Fruit fly (Drosophila melanogaster) whole organism, embryonic: ENCODE data around the gene tok.

ENCODE experiments used
- Ada2b ChIP-seq: fragments of 200-800 bp; sonication (Bioruptor generic); IDR thresholded peaks from 2 replicates; pipeline ENCODE4 v1.3.6; 2022; ENCODE audit warnings: missing biosample characterization, missing genetic modification characterization
- C15 ChIP-seq: fragments of 200-800 bp; sonication (Bioruptor generic); IDR thresholded peaks from 3 replicates; pipeline ENCODE4 v1.3.6; 2022; ENCODE audit warnings: missing biosample characterization, missing genetic modification characterization
- CG10274 ChIP-seq: fragments of 200-800 bp; sonication (Bioruptor generic); optimal IDR thresholded peaks from 3 replicates; lab custom pipeline; 2017; ENCODE audit warnings: missing biosample characterization, mild to moderate bottlenecking, missing genetic modification characterization
- CG10543 ChIP-seq: fragments of 200-800 bp; sonication (Bioruptor generic); optimal IDR thresholded peaks from 3 replicates; lab custom pipeline; 2017; ENCODE audit warnings: missing biosample characterization, mild to moderate bottlenecking, missing genetic modification characterization, moderate library complexity
- CG10959 ChIP-seq: fragments of 200-800 bp; sonication (Bioruptor generic); IDR thresholded peaks from 2 replicates; pipeline ENCODE4 v1.3.6; 2022; ENCODE audit warnings: missing biosample characterization, missing genetic modification characterization
- CG11456 ChIP-seq: fragments of 200-800 bp; sonication (Bioruptor generic); IDR thresholded peaks from 3 replicates; pipeline ENCODE4 v1.3.6; 2022; ENCODE audit warnings: missing biosample characterization, missing genetic modification characterization
- CG12299 ChIP-seq: fragments of 200-800 bp; sonication (Bioruptor generic); optimal IDR thresholded peaks from 2 replicates; lab custom pipeline; 2018; ENCODE audit warnings: missing biosample characterization, mild to moderate bottlenecking, missing genetic modification characterization
- CG14710 ChIP-seq: fragments of 200-800 bp; sonication (Bioruptor generic); optimal IDR thresholded peaks from 3 replicates; lab custom pipeline; 2019; ENCODE audit warnings: missing biosample characterization, mild to moderate bottlenecking, missing genetic modification characterization, moderate library complexity
- CG15514 ChIP-seq: fragments of 200-800 bp; sonication (Bioruptor generic); optimal IDR thresholded peaks from 3 replicates; lab custom pipeline; 2017; ENCODE audit warnings: missing biosample characterization, missing genetic modification characterization, mild to moderate bottlenecking, moderate library complexity, missing genetic modification reagents
- CG17186 ChIP-seq: fragments of 200-800 bp; sonication (Bioruptor generic); optimal IDR thresholded peaks from 3 replicates; lab custom pipeline; 2017; ENCODE audit warnings: missing biosample characterization, missing genetic modification reagents, missing genetic modification characterization
- CG2678 ChIP-seq: fragments of 200-800 bp; sonication (Bioruptor generic); optimal IDR thresholded peaks from 3 replicates; lab custom pipeline; 2019; ENCODE audit warnings: missing biosample characterization, mild to moderate bottlenecking, missing genetic modification characterization, moderate library complexity
- CG2712 ChIP-seq: fragments of 200-800 bp; optimal IDR thresholded peaks from 3 replicates; lab custom pipeline; 2019; ENCODE audit warnings: missing biosample characterization, mild to moderate bottlenecking, missing genetic modification characterization, moderate library complexity
- CG31224 ChIP-seq: fragments of 200-800 bp; sonication (Bioruptor generic); IDR thresholded peaks from 2 replicates; pipeline ENCODE4 v1.3.6; 2022; ENCODE audit warnings: missing biosample characterization, missing genetic modification characterization
- CG3163 ChIP-seq: fragments of 200-800 bp; sonication (Bioruptor generic); optimal IDR thresholded peaks from 3 replicates; lab custom pipeline; 2016; ENCODE audit warnings: missing biosample characterization, missing genetic modification characterization
- CG34422 ChIP-seq: fragments of 200-800 bp; sonication (Bioruptor generic); IDR thresholded peaks from 3 replicates; pipeline ENCODE4 v1.3.6; 2022; ENCODE audit warnings: missing biosample characterization, missing genetic modification characterization
- CG3847 ChIP-seq: fragments of 200-800 bp; sonication (Bioruptor generic); IDR thresholded peaks from 2 replicates; pipeline ENCODE4 v1.3.6; 2022; ENCODE audit warnings: missing biosample characterization, missing genetic modification characterization
- CG4404 ChIP-seq: fragments of 200-800 bp; sonication (Bioruptor generic); IDR thresholded peaks from 2 replicates; pipeline ENCODE4 v1.3.6; 2022; ENCODE audit warnings: missing biosample characterization, missing genetic modification characterization
- CG8924 ChIP-seq: fragments of 200-800 bp; optimal IDR thresholded peaks from 3 replicates; lab custom pipeline; 2019; ENCODE audit warnings: missing biosample characterization, mild to moderate bottlenecking, missing genetic modification characterization, moderate library complexity
- Dref ChIP-seq: fragments of 200-800 bp; sonication (Bioruptor generic); IDR thresholded peaks from 2 replicates; pipeline ENCODE4 v1.3.6; 2022; ENCODE audit warnings: missing biosample characterization, missing genetic modification characterization
- Gsc ChIP-seq: fragments of 200-800 bp; sonication (Bioruptor generic); IDR thresholded peaks from 2 replicates; pipeline ENCODE4 v1.3.6; 2022; ENCODE audit warnings: missing biosample characterization, missing genetic modification characterization
- HLH54F ChIP-seq: fragments of 200-800 bp; sonication (Bioruptor generic); optimal IDR thresholded peaks from 3 replicates; lab custom pipeline; 2016; ENCODE audit warnings: missing biosample characterization, missing genetic modification characterization
- Hmr ChIP-seq: fragments of 200-800 bp; sonication (Bioruptor generic); optimal IDR thresholded peaks from 3 replicates; lab custom pipeline; 2017; ENCODE audit warnings: mild to moderate bottlenecking, missing biosample characterization, missing genetic modification reagents, missing genetic modification characterization
- Hr39 ChIP-seq: fragments of >200 bp; optimal IDR thresholded peaks from 2 replicates; lab custom pipeline; 2017
- Jarid2 ChIP-seq: fragments of 200-800 bp; sonication (Bioruptor generic); optimal IDR thresholded peaks from 3 replicates; lab custom pipeline; 2017; ENCODE audit warnings: mild to moderate bottlenecking, missing biosample characterization, missing genetic modification reagents, missing genetic modification characterization
- Lpt ChIP-seq: fragments of >200 bp; optimal IDR thresholded peaks from 2 replicates; lab custom pipeline; 2018; ENCODE audit warnings: missing biosample characterization, missing genetic modification characterization
- Ssrp ChIP-seq: fragments of 200-800 bp; sonication (Bioruptor generic); optimal IDR thresholded peaks from 2 replicates; lab custom pipeline; 2018; ENCODE audit warnings: missing biosample characterization, mild to moderate bottlenecking, missing genetic modification characterization, moderate library complexity
- Usf ChIP-seq: fragments of 200-800 bp; sonication (Bioruptor generic); optimal IDR thresholded peaks from 2 replicates; lab custom pipeline; 2017; ENCODE audit warnings: missing genotype, missing biosample characterization, missing genetic modification characterization
- bbx ChIP-seq: fragments of 200-800 bp; sonication (Bioruptor generic); IDR thresholded peaks from 2 replicates; pipeline ENCODE4 v1.3.6; 2022; ENCODE audit warnings: missing biosample characterization, missing genetic modification characterization; ENCODE audit not compliant: partially characterized antibody
- caup ChIP-seq: fragments of 200-800 bp; sonication (Bioruptor generic); optimal IDR thresholded peaks from 3 replicates; lab custom pipeline; 2017; ENCODE audit warnings: missing biosample characterization, mild to moderate bottlenecking, missing genetic modification characterization, moderate library complexity; ENCODE audit not compliant: severe bottlenecking
- chinmo ChIP-seq: fragments of 200-800 bp; sonication (Bioruptor generic); IDR thresholded peaks from 4 replicates; pipeline ENCODE4 v1.3.6; 2022; ENCODE audit warnings: missing biosample characterization, missing genetic modification characterization; ENCODE audit not compliant: partially characterized antibody
- chn ChIP-seq: fragments of 200-800 bp; sonication (Bioruptor generic); optimal IDR thresholded peaks from 2 replicates; lab custom pipeline; 2016; ENCODE audit warnings: missing biosample characterization, missing genetic modification characterization
- crol ChIP-seq: fragments of 200-800 bp; sonication (Bioruptor generic); IDR thresholded peaks from 2 replicates; pipeline ENCODE4 v1.3.6; 2022; ENCODE audit warnings: missing biosample characterization, missing genetic modification characterization
- gce ChIP-seq: fragments of 200-800 bp; sonication (Bioruptor generic); IDR thresholded peaks from 3 replicates; pipeline ENCODE4 v1.3.6; 2022; ENCODE audit warnings: missing biosample characterization, missing genetic modification characterization
- grn ChIP-seq: fragments of 200-800 bp; sonication (Bioruptor generic); optimal IDR thresholded peaks from 3 replicates; lab custom pipeline; 2017; ENCODE audit warnings: missing biosample characterization, missing genetic modification characterization
- klu ChIP-seq: fragments of 200-800 bp; sonication (Bioruptor generic); IDR thresholded peaks from 2 replicates; pipeline ENCODE4 v1.3.6; 2022; ENCODE audit warnings: missing biosample characterization, missing genetic modification characterization
- otp ChIP-seq: fragments of 200-800 bp; sonication (Bioruptor generic); IDR thresholded peaks from 3 replicates; pipeline ENCODE4, ENCODE4 v1.3.6; 2022; ENCODE audit warnings: missing biosample characterization, missing genetic modification characterization
- pan ChIP-seq, 4 experiments: fragments of >200 bp in 3 of 4; fragments of 200-800 bp in 1 of 4; sonication (Bioruptor generic) in 1 of 4; optimal IDR thresholded peaks in 3 of 4; IDR thresholded peaks in 1 of 4; 2 replicates each; pipeline versions ENCODE4 v1.3.6 to Lab custom; 2017 to 2022; ENCODE audit warnings: missing biosample characterization in 2 of 4, missing genetic modification characterization in 2 of 4, mixed read lengths in 1 of 4
- pita ChIP-seq: fragments of 200-800 bp; sonication (Bioruptor generic); optimal IDR thresholded peaks from 2 replicates; lab custom pipeline; 2017; ENCODE audit warnings: missing biosample characterization, mild to moderate bottlenecking, missing genetic modification characterization
- pum ChIP-seq: fragments of 200-800 bp; sonication (Bioruptor generic); optimal IDR thresholded peaks from 2 replicates; lab custom pipeline; 2016; ENCODE audit warnings: missing biosample characterization, missing genetic modification characterization
- schlank ChIP-seq: fragments of 200-800 bp; sonication (Bioruptor generic); optimal IDR thresholded peaks from 2 replicates; lab custom pipeline; 2018; ENCODE audit warnings: missing biosample characterization, mild to moderate bottlenecking, missing genetic modification characterization
- sima ChIP-seq: fragments of 200-800 bp; sonication (Bioruptor generic); optimal IDR thresholded peaks from 2 replicates; lab custom pipeline; 2016; ENCODE audit warnings: missing biosample characterization, missing genetic modification characterization
- slou ChIP-seq: fragments of 200-800 bp; sonication (Bioruptor generic); optimal IDR thresholded peaks from 3 replicates; lab custom pipeline; 2016; ENCODE audit warnings: missing biosample characterization, missing genetic modification characterization
- sna ChIP-seq: fragments of 200-800 bp; sonication (Bioruptor generic); IDR thresholded peaks from 2 replicates; pipeline ENCODE4 v1.3.6; 2022; ENCODE audit warnings: missing biosample characterization, missing genetic modification characterization; ENCODE audit not compliant: partially characterized antibody
- sr ChIP-seq: fragments of 200-800 bp; sonication (Bioruptor generic); IDR thresholded peaks from 3 replicates; pipeline ENCODE4 v1.3.6; 2022; ENCODE audit warnings: missing biosample characterization, missing genetic modification characterization
- unc-4 ChIP-seq: fragments of 200-800 bp; sonication (Bioruptor generic); IDR thresholded peaks from 2 replicates; pipeline ENCODE4 v1.3.6; 2022; ENCODE audit warnings: missing biosample characterization, missing genetic modification characterization; ENCODE audit not compliant: partially characterized antibody
- zen2 ChIP-seq: fragments of 200-800 bp; sonication (Bioruptor generic); IDR thresholded peaks from 3 replicates; pipeline ENCODE4 v1.3.6; 2022; ENCODE audit warnings: missing biosample characterization, missing genetic modification characterization; ENCODE audit not compliant: partially characterized antibody
- zfh2 ChIP-seq: fragments of 200-800 bp; sonication (Bioruptor generic); optimal IDR thresholded peaks from 2 replicates; lab custom pipeline; 2016; ENCODE audit warnings: missing biosample characterization, missing genetic modification characterization

tok gene

DNA sequence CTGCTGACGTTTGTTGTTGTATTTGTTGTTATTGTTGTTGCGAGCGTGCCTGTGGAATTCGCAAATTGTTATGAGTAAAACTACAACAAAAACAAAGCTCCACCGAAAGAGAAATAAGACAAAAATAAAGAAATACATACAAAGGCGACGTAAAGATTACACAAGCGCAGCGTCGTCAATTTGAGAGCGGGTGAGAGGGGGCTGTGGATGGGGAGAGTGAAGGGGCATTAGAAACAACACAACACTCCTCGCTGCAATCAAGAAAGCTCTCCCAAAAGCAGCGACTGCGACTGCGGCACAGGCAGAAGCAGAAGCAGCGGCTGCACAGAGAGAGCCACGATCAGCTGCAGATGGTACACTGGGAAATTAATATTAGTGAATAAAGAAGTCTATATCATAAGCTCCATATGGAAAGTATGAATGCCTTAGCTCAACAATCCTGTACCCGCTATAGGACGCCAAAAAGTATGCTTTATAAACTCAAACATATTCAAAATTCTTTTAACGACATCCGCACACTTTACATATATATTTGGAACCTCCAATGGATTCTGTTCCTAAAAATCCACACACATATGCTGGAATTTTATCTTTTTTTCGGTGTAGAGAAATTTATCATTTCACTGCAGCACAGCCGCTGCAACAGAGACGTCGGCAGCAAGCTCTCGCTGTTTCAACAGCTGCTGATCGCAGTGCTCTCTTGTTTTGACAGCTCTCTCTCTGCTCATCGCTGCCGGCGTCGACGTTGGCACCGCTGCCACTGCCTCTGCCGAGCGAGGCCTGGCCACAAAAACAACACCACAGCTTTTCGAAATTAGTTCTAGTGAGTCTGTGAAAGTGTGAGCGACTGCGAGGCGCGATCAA is 49.3 kb downstream of the tok start, which contains the start of gene CG13631 (continued):
- TF ChIP-seq pan (optimal IDR thresholded peaks at IDR 0.05; lab: Kevin White, UChicago) (no peak), pan (GFP tag; optimal IDR thresholded peaks at IDR 0.05 in 1 of 2, IDR thresholded peaks at IDR 0.05 in 1 of 2) (peak in 1 of 2 experiments; percentile 89), slou (GFP tag; lab: Kevin White, UChicago) (peak; percentile 74), sima (GFP tag; lab: Kevin White, UChicago) (peak; percentile 76), CG3163 (GFP tag; lab: Kevin White, UChicago) (peak; percentile 52), caup (GFP tag; lab: Kevin White, UChicago) (peak; percentile 69), unc-4 (GFP tag; lab: Robert Waterston, UW) (no peak), otp (peak; percentile 83), gce (GFP tag; lab: Robert Waterston, UW) (peak; percentile 84), CG8924 (tag; lab: Kevin White, UChicago) (peak; percentile 95), CG34422 (GFP tag; lab: Robert Waterston, UW) (peak; percentile 88; the same call in 2 of the 3 replicates), CG31224 (GFP tag; lab: Robert Waterston, UW) (no peak; the same call in 1 of the 2 replicates), Dref (no peak), CG2678 (peak; percentile 96)
- TF ChIP-seq, all 482 proteins: peak for 396

DNA sequence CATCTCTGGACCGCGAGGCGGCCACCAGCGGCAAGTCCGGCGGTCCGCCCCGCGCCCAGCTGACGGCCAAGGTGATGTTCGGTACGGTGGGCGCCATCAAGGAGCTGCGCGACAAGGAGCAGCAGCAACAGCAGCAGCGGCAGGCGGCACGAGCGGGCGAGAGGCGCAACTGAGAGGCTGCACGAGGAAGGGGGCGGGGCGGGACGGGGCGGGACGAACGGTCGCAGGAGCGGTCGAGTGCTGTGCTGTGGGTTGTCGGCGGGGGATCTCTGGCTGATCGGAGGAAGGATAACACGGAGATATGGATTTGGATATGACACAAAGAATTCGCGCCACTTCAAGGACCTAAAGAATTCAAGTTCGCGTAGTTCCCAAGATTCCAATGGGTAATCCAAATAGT is 50.1 kb downstream of the tok start:
- TF ChIP-seq gce (GFP tag; lab: Robert Waterston, UW) (no peak), Hmr (no peak), HLH54F (GFP tag; lab: Kevin White, UChicago) (no peak), pita (no peak), Usf (GFP tag; lab: Kevin White, UChicago) (no peak), Gsc (no peak), schlank (tag; lab: Kevin White, UChicago) (no peak), sr (GFP tag; lab: Robert Waterston, UW) (0 out of 3 replicates have a peak, but pooled peaks have one; percentile 33), chinmo (GFP tag; lab: Robert Waterston, UW) (no peak), klu (no peak), CG2712 (tag; lab: Kevin White, UChicago) (no peak), CG14710 (tag; lab: Kevin White, UChicago) (no peak), Lpt (GFP tag; lab: Kevin White, UChicago) (no peak), CG12299 (tag; lab: Kevin White, UChicago) (no peak), C15 (GFP tag; lab: Robert Waterston, UW) (no peak), CG11456 (GFP tag; lab: Robert Waterston, UW) (peak; percentile 26; the same call in 1 of the 3 replicates), CG10543 (GFP tag; lab: Kevin White, UChicago) (no peak), CG10274 (GFP tag; lab: Kevin White, UChicago) (no peak), chn (GFP tag; lab: Kevin White, UChicago) (no peak), bbx (GFP tag; lab: Robert Waterston, UW) (no peak), grn (GFP tag; lab: Kevin White, UChicago) (no peak), Hr39 (lab: Kevin White, UChicago) (peak; percentile 54), zen2 (GFP tag; lab: Robert Waterston, UW) (no peak), zfh2 (GFP tag; lab: Kevin White, UChicago) (no peak), crol (GFP tag; lab: Robert Waterston, UW) (no peak), sna (GFP tag; lab: Robert Waterston, UW) (0 out of 2 replicates have a peak, but pooled peaks have one; percentile 24), Ssrp (no peak), Jarid2 (GFP tag; lab: Kevin White, UChicago) (no peak), caup (GFP tag; lab: Kevin White, UChicago) (no peak), CG3847 (peak; percentile 14; the same call in 1 of the 2 replicates), CG4404 (no peak), CG15514 (no peak), Ada2b (GFP tag; lab: Robert Waterston, UW) (no peak), CG10959 (GFP tag; lab: Robert Waterston, UW) (no peak), pum (GFP tag; lab: Kevin White, UChicago) (no peak), CG17186 (GFP tag; lab: Kevin White, UChicago) (no peak)
